Fruit fly (Drosophila melanogaster) whole organism, embryonic: ENCODE results near the gene Cpr11A.

Source experiments
- Asciz ChIP-seq: fragments of 200-800 bp; sonication (Bioruptor generic); optimal IDR thresholded peaks from 2 replicates; lab custom pipeline; 2017; ENCODE audit warnings: missing biosample characterization, mild to moderate bottlenecking, missing genetic modification characterization, missing genetic modification reagents
- CG11247 ChIP-seq: fragments of 200-800 bp; sonication (Bioruptor generic); IDR thresholded peaks from 2 replicates; pipeline ENCODE4 v1.3.6; 2022; ENCODE audit warnings: missing biosample characterization, missing genetic modification characterization
- CG12659 ChIP-seq: fragments of 200-800 bp; sonication (Bioruptor generic); optimal IDR thresholded peaks from 3 replicates; lab custom pipeline; 2017; ENCODE audit warnings: mild to moderate bottlenecking, missing biosample characterization, missing genetic modification reagents, missing genetic modification characterization
- CG14050 ChIP-seq: fragments of 200-800 bp; sonication (Bioruptor generic); IDR thresholded peaks from 3 replicates; pipeline ENCODE4 v1.3.6; 2022; ENCODE audit warnings: missing biosample characterization, missing genetic modification characterization
- CG15479 ChIP-seq: fragments of 200-800 bp; sonication (Bioruptor generic); optimal IDR thresholded peaks from 3 replicates; lab custom pipeline; 2019; ENCODE audit warnings: missing biosample characterization, mild to moderate bottlenecking, missing genetic modification characterization, moderate library complexity
- CG3163 ChIP-seq: fragments of 200-800 bp; sonication (Bioruptor generic); optimal IDR thresholded peaks from 3 replicates; lab custom pipeline; 2016; ENCODE audit warnings: missing biosample characterization, missing genetic modification characterization
- CG34422 ChIP-seq: fragments of 200-800 bp; sonication (Bioruptor generic); IDR thresholded peaks from 3 replicates; pipeline ENCODE4 v1.3.6; 2022; ENCODE audit warnings: missing biosample characterization, missing genetic modification characterization
- CG3838 ChIP-seq: fragments of 200-800 bp; sonication (Bioruptor generic); optimal IDR thresholded peaks from 3 replicates; lab custom pipeline; 2016; ENCODE audit warnings: missing biosample characterization, missing genetic modification characterization
- CG4424 ChIP-seq: fragments of 200-800 bp; sonication (Bioruptor generic); optimal IDR thresholded peaks from 3 replicates; lab custom pipeline; 2016; ENCODE audit warnings: missing biosample characterization, missing genetic modification characterization
- CG4617 ChIP-seq: fragments of 200-800 bp; sonication (Bioruptor generic); optimal IDR thresholded peaks from 3 replicates; lab custom pipeline; 2016; ENCODE audit warnings: missing biosample characterization, missing genetic modification characterization, borderline replicate concordance
- CG6791 ChIP-seq: fragments of 200-800 bp; sonication (Bioruptor generic); IDR thresholded peaks from 3 replicates; pipeline ENCODE4 v1.3.6; 2022; ENCODE audit warnings: missing biosample characterization, missing genetic modification characterization; ENCODE audit not compliant: partially characterized antibody
- CG8290 ChIP-seq, 3 experiments: fragments of 200-800 bp; sonication (Bioruptor generic); optimal IDR thresholded peaks; 2 replicates each; lab custom pipeline; 2016 to 2019; ENCODE audit warnings: missing biosample characterization in 3 of 3, missing genetic modification characterization in 3 of 3, mild to moderate bottlenecking in 2 of 3, moderate library complexity in 1 of 3
- CrebB ChIP-seq: fragments of 200-800 bp; sonication (Bioruptor generic); optimal IDR thresholded peaks from 3 replicates; lab custom pipeline; 2018; ENCODE audit warnings: missing biosample characterization, mild to moderate bottlenecking, missing genetic modification characterization
- D19A ChIP-seq: fragments of 200-800 bp; optimal IDR thresholded peaks from 3 replicates; lab custom pipeline; 2019; ENCODE audit warnings: missing biosample characterization, mild to moderate bottlenecking, missing genetic modification characterization, moderate library complexity
- HLH4C ChIP-seq: fragments of 200-800 bp; sonication (Bioruptor generic); IDR thresholded peaks from 3 replicates; pipeline ENCODE4 v1.3.6; 2022; ENCODE audit warnings: missing biosample characterization, missing genetic modification characterization; ENCODE audit not compliant: partially characterized antibody
- HLHmδ ChIP-seq: fragments of 200-800 bp; sonication (Bioruptor generic); optimal IDR thresholded peaks from 2 replicates; lab custom pipeline; 2018; ENCODE audit warnings: missing biosample characterization, mild to moderate bottlenecking, missing genetic modification characterization, moderate library complexity
- Hr3 ChIP-seq: fragments of 200-800 bp; sonication (Bioruptor generic); optimal IDR thresholded peaks from 3 replicates; lab custom pipeline; 2016; ENCODE audit warnings: missing biosample characterization, missing genetic modification characterization
- Jarid2 ChIP-seq: fragments of 200-800 bp; sonication (Bioruptor generic); optimal IDR thresholded peaks from 3 replicates; lab custom pipeline; 2017; ENCODE audit warnings: mild to moderate bottlenecking, missing biosample characterization, missing genetic modification reagents, missing genetic modification characterization
- Mad ChIP-seq: fragments of 200-800 bp; sonication (Bioruptor generic); optimal IDR thresholded peaks from 2 replicates; lab custom pipeline; 2016; ENCODE audit warnings: missing biosample characterization, missing genetic modification characterization
- Nf-YA ChIP-seq: fragments of 200-800 bp; sonication (Bioruptor generic); IDR thresholded peaks from 2 replicates; pipeline ENCODE4 v1.3.6; 2022; ENCODE audit warnings: missing biosample characterization, missing genetic modification characterization
- PHDP ChIP-seq: fragments of 200-800 bp; sonication (Bioruptor generic); optimal IDR thresholded peaks from 3 replicates; lab custom pipeline; 2018; ENCODE audit warnings: missing biosample characterization, mild to moderate bottlenecking, missing genetic modification characterization, moderate library complexity
- ab ChIP-seq: fragments of 200-800 bp; sonication (Bioruptor generic); optimal IDR thresholded peaks from 2 replicates; lab custom pipeline; 2016; ENCODE audit warnings: missing biosample characterization, missing genetic modification characterization
- bowl ChIP-seq: fragments of 200-800 bp; sonication (Bioruptor generic); IDR thresholded peaks from 2 replicates; pipeline ENCODE4 v1.3.6; 2022; ENCODE audit warnings: missing biosample characterization, missing genetic modification characterization
- cad ChIP-seq: fragments of >200 bp; optimal IDR thresholded peaks from 2 replicates; lab custom pipeline; 2017; ENCODE audit warnings: missing biosample characterization, missing genetic modification characterization
- cg ChIP-seq: fragments of 200-800 bp; sonication (Bioruptor generic); optimal IDR thresholded peaks from 3 replicates; lab custom pipeline; 2019; ENCODE audit warnings: missing biosample characterization, mild to moderate bottlenecking, missing genetic modification characterization, moderate library complexity
- chm ChIP-seq: fragments of 200-800 bp; sonication (Bioruptor generic); IDR thresholded peaks from 2 replicates; pipeline ENCODE4 v1.3.6; 2022; ENCODE audit warnings: missing biosample characterization, missing genetic modification characterization
- ci ChIP-seq: fragments of 200-800 bp; sonication (Bioruptor generic); IDR thresholded peaks from 3 replicates; pipeline ENCODE4 v1.3.6; 2022; ENCODE audit warnings: missing biosample characterization, missing genetic modification characterization
- crol ChIP-seq: fragments of 200-800 bp; sonication (Bioruptor generic); IDR thresholded peaks from 2 replicates; pipeline ENCODE4 v1.3.6; 2022; ENCODE audit warnings: missing biosample characterization, missing genetic modification characterization
- dati ChIP-seq: fragments of 200-800 bp; sonication (Bioruptor generic); IDR thresholded peaks from 2 replicates; pipeline ENCODE4 v1.3.6; 2022; ENCODE audit warnings: missing biosample characterization, missing genetic modification characterization
- dm ChIP-seq: fragments of 200-800 bp; sonication (Bioruptor generic); optimal IDR thresholded peaks from 3 replicates; lab custom pipeline; 2016; ENCODE audit warnings: missing biosample characterization, missing genetic modification characterization
- dmrt99B ChIP-seq: fragments of 200-800 bp; sonication (Bioruptor generic); optimal IDR thresholded peaks from 2 replicates; lab custom pipeline; 2018; ENCODE audit warnings: missing biosample characterization, mild to moderate bottlenecking, missing genetic modification characterization, moderate library complexity
- ems ChIP-seq: fragments of 200-800 bp; sonication (Bioruptor generic); optimal IDR thresholded peaks from 3 replicates; lab custom pipeline; 2016; ENCODE audit warnings: missing biosample characterization, missing genetic modification characterization
- eve ChIP-seq, 2 experiments: fragments of >200 bp; optimal IDR thresholded peaks; 2 replicates each; lab custom pipeline; 2017; ENCODE audit warnings: missing biosample characterization in 2 of 2, missing genetic modification characterization in 2 of 2
- fru ChIP-seq: fragments of >200 bp; optimal IDR thresholded peaks from 2 replicates; lab custom pipeline; 2017
- gce ChIP-seq: fragments of 200-800 bp; sonication (Bioruptor generic); IDR thresholded peaks from 3 replicates; pipeline ENCODE4 v1.3.6; 2022; ENCODE audit warnings: missing biosample characterization, missing genetic modification characterization
- gcm ChIP-seq: fragments of 200-800 bp; sonication (Bioruptor generic); optimal IDR thresholded peaks from 2 replicates; lab custom pipeline; 2019; ENCODE audit warnings: missing biosample characterization, mild to moderate bottlenecking, missing genetic modification characterization, moderate library complexity
- ham ChIP-seq: fragments of 200-800 bp; sonication (Bioruptor generic); IDR thresholded peaks from 2 replicates; pipeline ENCODE4 v1.3.6; 2022; ENCODE audit warnings: missing biosample characterization, missing genetic modification characterization
- kay ChIP-seq: fragments of 200-800 bp; sonication (Bioruptor generic); optimal IDR thresholded peaks from 2 replicates; lab custom pipeline; 2016; ENCODE audit warnings: missing biosample characterization, missing genetic modification characterization
- lola ChIP-seq, 3 experiments: fragments of >200 bp in 2 of 3; fragments of 200-800 bp in 1 of 3; sonication (Bioruptor generic) in 1 of 3; optimal IDR thresholded peaks; 2 replicates each; lab custom pipeline; 2017 to 2019; ENCODE audit warnings: missing biosample characterization in 3 of 3, missing genetic modification characterization in 3 of 3, mild to moderate bottlenecking in 1 of 3, moderate library complexity in 1 of 3
- prd ChIP-seq, 3 experiments: fragments of >200 bp in 2 of 3; fragments of 200-800 bp in 1 of 3; sonication (Bioruptor generic) in 1 of 3; optimal IDR thresholded peaks in 2 of 3; IDR thresholded peaks in 1 of 3; 2 replicates in 2 of 3; 3 replicates in 1 of 3; pipeline versions ENCODE4 v1.3.6 to Lab custom; 2017 to 2022; ENCODE audit warnings: missing biosample characterization in 1 of 3, missing genetic modification characterization in 1 of 3
- ranshi ChIP-seq: fragments of 200-800 bp; sonication (Bioruptor generic); IDR thresholded peaks from 2 replicates; pipeline ENCODE4 v1.3.6; 2022; ENCODE audit warnings: missing biosample characterization, missing genetic modification characterization
- shn ChIP-seq: fragments of 200-800 bp; sonication (Bioruptor generic); optimal IDR thresholded peaks from 3 replicates; lab custom pipeline; 2016; ENCODE audit warnings: missing biosample characterization, missing genetic modification characterization
- ssp ChIP-seq: fragments of 200-800 bp; sonication (Bioruptor generic); IDR thresholded peaks from 2 replicates; pipeline ENCODE4 v1.3.6; 2022; ENCODE audit warnings: missing biosample characterization, missing genetic modification characterization
- twi ChIP-seq: fragments of 200-800 bp; optimal IDR thresholded peaks from 2 replicates; lab custom pipeline; 2019; ENCODE audit warnings: missing biosample characterization, mild to moderate bottlenecking, missing genetic modification characterization, moderate library complexity
- unc-4 ChIP-seq: fragments of 200-800 bp; sonication (Bioruptor generic); IDR thresholded peaks from 2 replicates; pipeline ENCODE4 v1.3.6; 2022; ENCODE audit warnings: missing biosample characterization, missing genetic modification characterization; ENCODE audit not compliant: partially characterized antibody
- wor ChIP-seq: fragments of 200-800 bp; sonication (Bioruptor generic); IDR thresholded peaks from 2 replicates; pipeline ENCODE4 v1.3.6; 2022; ENCODE audit warnings: missing biosample characterization, missing genetic modification characterization
- zen ChIP-seq: fragments of 200-800 bp; sonication (Bioruptor generic); optimal IDR thresholded peaks from 3 replicates; lab custom pipeline; 2018; ENCODE audit warnings: missing biosample characterization, mild to moderate bottlenecking, missing genetic modification characterization, moderate library complexity
- zen2 ChIP-seq: fragments of 200-800 bp; sonication (Bioruptor generic); IDR thresholded peaks from 3 replicates; pipeline ENCODE4 v1.3.6; 2022; ENCODE audit warnings: missing biosample characterization, missing genetic modification characterization; ENCODE audit not compliant: partially characterized antibody
- zf30C ChIP-seq: fragments of 200-800 bp; sonication (Bioruptor generic); optimal IDR thresholded peaks from 3 replicates; lab custom pipeline; 2018; ENCODE audit warnings: missing biosample characterization, mild to moderate bottlenecking, missing genetic modification characterization

Gene Cpr11A

DNA sequence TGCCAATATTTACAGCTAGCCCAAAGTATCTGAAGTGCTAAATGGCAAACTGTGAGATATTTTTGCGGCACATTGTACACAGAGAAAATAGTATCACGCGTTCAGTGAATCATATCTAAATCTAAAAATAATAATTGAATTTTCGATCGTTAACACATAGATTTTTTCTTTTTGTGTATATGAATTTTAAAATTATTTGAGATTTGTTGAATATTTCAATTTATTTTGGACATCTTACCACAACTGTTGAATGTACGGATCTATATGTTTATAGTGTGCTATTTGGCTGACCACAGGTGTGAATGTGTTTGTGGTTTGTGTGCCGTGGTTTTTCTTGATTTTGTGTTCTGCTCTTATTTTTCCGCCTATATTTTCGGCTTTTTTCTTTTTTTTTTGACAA is 17.0 kb upstream of the Cpr11A start (continued):
- TF ChIP-seq CrebB (tag; lab: Kevin White, UChicago), result peak; percentile 13
- TF ChIP-seq shn (GFP tag; lab: Kevin White, UChicago), result peak; percentile 26
- peak; percentile 58 for TF ChIP-seq PHDP (tag; lab: Kevin White, UChicago)
- TF ChIP-seq prd (optimal IDR thresholded peaks at IDR 0.05; lab: Kevin White, UChicago), result no peak
- TF ChIP-seq prd (GFP tag; IDR thresholded peaks at IDR 0.05; lab: Robert Waterston, UW), result peak; percentile 60; the same call in 2 of the 3 replicates
- peak; percentile 40 for TF ChIP-seq Hr3 (GFP tag; lab: Kevin White, UChicago)
- TF ChIP-seq CG8290 (GFP tag; optimal IDR thresholded peaks at IDR 0.05; lab: Kevin White, UChicago), result no peak
- TF ChIP-seq CG8290 (tag; optimal IDR thresholded peaks at IDR 0.05; lab: Kevin White, UChicago), result no peak
- TF ChIP-seq Nf-YA, result no peak
- TF ChIP-seq CG4424 (GFP tag; lab: Kevin White, UChicago), result peak; percentile 51
- TF ChIP-seq kay, result no peak
- TF ChIP-seq CG4617 (GFP tag; lab: Kevin White, UChicago), result no peak
- TF ChIP-seq unc-4 (GFP tag; lab: Robert Waterston, UW), result no peak
- no peak for TF ChIP-seq CG15479
- no peak for TF ChIP-seq gcm (GFP tag; lab: Kevin White, UChicago)
- peak; percentile 39 for TF ChIP-seq ab (GFP tag; lab: Kevin White, UChicago)
- no peak for TF ChIP-seq zf30C (GFP tag; lab: Kevin White, UChicago)
- TF ChIP-seq CG12659 (GFP tag; lab: Kevin White, UChicago), result peak; percentile 67
- TF ChIP-seq eve (GFP tag; optimal IDR thresholded peaks at IDR 0.05; lab: Kevin White, UChicago), result peak in 1 of 2 experiments; percentile 71
- TF ChIP-seq D19A (tag; lab: Kevin White, UChicago), result peak; percentile 10
- TF ChIP-seq cad (GFP tag; lab: Kevin White, UChicago), result no peak
- TF ChIP-seq ranshi, result no peak
- TF ChIP-seq twi (tag; lab: Kevin White, UChicago), result no peak
- TF ChIP-seq dm (GFP tag; lab: Kevin White, UChicago), result peak; percentile 40
- TF ChIP-seq HLH4C, result no peak
- TF ChIP-seq zen2 (GFP tag; lab: Robert Waterston, UW), result no peak
- TF ChIP-seq ci (GFP tag; lab: Robert Waterston, UW), result no peak
- no peak for TF ChIP-seq HLHmδ (GFP tag; lab: Kevin White, UChicago)
- no peak for TF ChIP-seq cg
- peak; percentile 37 for TF ChIP-seq ems (GFP tag; lab: Kevin White, UChicago)
- TF ChIP-seq dati (GFP tag; lab: Robert Waterston, UW), result no peak
- peak; percentile 57 for TF ChIP-seq dmrt99B (tag; lab: Kevin White, UChicago)
- no peak for TF ChIP-seq crol (GFP tag; lab: Robert Waterston, UW)
- TF ChIP-seq fru (lab: Kevin White, UChicago), result no peak
- TF ChIP-seq wor (GFP tag; lab: Robert Waterston, UW), result 0 out of 2 replicates have a peak, but pooled peaks have one; percentile 22
- peak; percentile 31 for TF ChIP-seq Mad (GFP tag; lab: Kevin White, UChicago)
- no peak for TF ChIP-seq CG3838 (GFP tag; lab: Kevin White, UChicago)
- TF ChIP-seq bowl (GFP tag; lab: Robert Waterston, UW), result no peak
- TF ChIP-seq CG3163, result no peak
- TF ChIP-seq Jarid2 (GFP tag; lab: Kevin White, UChicago), result no peak
- peak; percentile 24 for TF ChIP-seq Asciz
- no peak; the same call in 2 of the 3 replicates for TF ChIP-seq CG6791
- TF ChIP-seq CG34422 (GFP tag; lab: Robert Waterston, UW), result no peak
- TF ChIP-seq CG14050, result peak; percentile 13; the same call in 2 of the 3 replicates
- peak; percentile 17; the same call in 1 of the 2 replicates for TF ChIP-seq ssp (GFP tag; lab: Robert Waterston, UW)
- TF ChIP-seq ham (GFP tag; lab: Robert Waterston, UW), result no peak
- peak; percentile 37; the same call in 1 of the 3 replicates for TF ChIP-seq gce (GFP tag; lab: Robert Waterston, UW)
- TF ChIP-seq lola (GFP tag; optimal IDR thresholded peaks at IDR 0.05; lab: Kevin White, UChicago), result peak in 1 of 3 experiments; percentile 18
- peak; percentile 30; the same call in 1 of the 2 replicates for TF ChIP-seq CG11247 (GFP tag; lab: Robert Waterston, UW)
- TF ChIP-seq chm (GFP tag; lab: Robert Waterston, UW), result no peak
- no peak for TF ChIP-seq zen (tag; lab: Kevin White, UChicago)
